Worm (Caenorhabditis elegans) whole organism, L2 larva: ENCODE measurements around the gene B0024.3.

ENCODE experiments used
- F13H6.1 ChIP-seq: sonication (generic microtip); optimal IDR thresholded peaks from 2 replicates; lab custom pipeline; 2016; ENCODE audit warnings: missing genetic modification characterization, missing compliant biosample characterization
- ama-1 ChIP-seq: fragments of 150-350 bp; optimal IDR thresholded peaks from 2 replicates; lab custom pipeline; 2018; ENCODE audit warnings: inconsistent platforms
- blmp-1 ChIP-seq: sonication (generic microtip); optimal IDR thresholded peaks from 2 replicates; lab custom pipeline; 2017; ENCODE audit warnings: missing genetic modification characterization, mild to moderate bottlenecking, missing compliant biosample characterization, antibody characterized with exemption, moderate library complexity; ENCODE audit not compliant: insufficient read depth
- ceh-82 ChIP-seq: fragments of 150-350 bp; optimal IDR thresholded peaks from 2 replicates; lab custom pipeline; 2014; ENCODE audit warnings: missing biosample characterization, missing genetic modification characterization
- elt-1 ChIP-seq: fragments of 150-350 bp; optimal IDR thresholded peaks from 2 replicates; lab custom pipeline; 2014; ENCODE audit warnings: missing biosample characterization, missing genetic modification characterization
- lin-11 ChIP-seq: fragments of 150-350 bp; sonication (generic microtip); optimal IDR thresholded peaks from 2 replicates; lab custom pipeline; 2014; ENCODE audit warnings: missing biosample characterization, missing genetic modification characterization, inconsistent platforms, mixed read lengths
- mbf-1 ChIP-seq: sonication (generic microtip); optimal IDR thresholded peaks from 2 replicates; lab custom pipeline; 2017; ENCODE audit warnings: missing biosample characterization, missing genetic modification characterization
- nhr-21 ChIP-seq: fragments of 150-350 bp; optimal IDR thresholded peaks from 2 replicates; lab custom pipeline; 2014; ENCODE audit warnings: missing biosample characterization, missing genetic modification characterization
- nhr-23 ChIP-seq: fragments of 150-350 bp; optimal IDR thresholded peaks from 2 replicates; lab custom pipeline; 2014; ENCODE audit warnings: missing biosample characterization, missing genetic modification reagents, missing genetic modification characterization
- skn-1 ChIP-seq: sonication (generic microtip); optimal IDR thresholded peaks from 2 replicates; lab custom pipeline; 2017; ENCODE audit warnings: missing biosample characterization, missing genetic modification characterization
- unc-62 ChIP-seq: fragments of 150-350 bp; optimal IDR thresholded peaks from 2 replicates; lab custom pipeline; 2014; ENCODE audit warnings: missing biosample characterization, missing genetic modification reagents, missing genetic modification characterization
- ztf-11 ChIP-seq: sonication (generic microtip); optimal IDR thresholded peaks from 2 replicates; lab custom pipeline; 2017; ENCODE audit warnings: missing biosample characterization, missing genetic modification characterization

ce11 chrV:10273837-10274236 is 13.5 kb upstream of the B0024.3 start:
- no peak for TF ChIP-seq ama-1 (lab: Kevin White, UChicago)
- no peak for TF ChIP-seq nhr-23 (tag; lab: Kevin White, UChicago)
- TF ChIP-seq unc-62 (GFP tag; lab: Kevin White, UChicago): no peak
- TF ChIP-seq elt-1: no peak
- TF ChIP-seq nhr-21: no peak
- no peak for TF ChIP-seq mbf-1 (tag; lab: Kevin White, UChicago)
- peak; percentile 22 for TF ChIP-seq lin-11 (tag; lab: Kevin White, UChicago)
- no peak for TF ChIP-seq blmp-1 (tag; lab: Kevin White, UChicago)
- TF ChIP-seq skn-1: no peak
- TF ChIP-seq ztf-11 (tag; lab: Kevin White, UChicago): no peak
- TF ChIP-seq ceh-82 (tag; lab: Kevin White, UChicago): no peak
- peak; percentile 62 for TF ChIP-seq F13H6.1
